Worm (Caenorhabditis elegans) whole organism, L3 larva: ENCODE data around the gene T21C12.4.

Experiments used
- egl-5 ChIP-seq: fragments of 150-350 bp; optimal IDR thresholded peaks from 2 replicates; lab custom pipeline; 2017; ENCODE audit warnings: missing biosample characterization, missing genetic modification reagents, missing genetic modification characterization, inconsistent platforms
- fos-1 ChIP-seq: fragments of 150-350 bp; optimal IDR thresholded peaks from 2 replicates; lab custom pipeline; 2014; ENCODE audit warnings: missing biosample characterization, missing genetic modification characterization
- lin-15B ChIP-seq: fragments of 150-350 bp; optimal IDR thresholded peaks from 2 replicates; lab custom pipeline; 2014; ENCODE audit warnings: missing biosample characterization, missing genetic modification characterization
- unc-39 ChIP-seq: sonication (generic microtip); optimal IDR thresholded peaks from 4 replicates; lab custom pipeline; 2017; ENCODE audit warnings: missing biosample characterization, missing genetic modification characterization
- ztf-4 ChIP-seq: fragments of 150-350 bp; optimal IDR thresholded peaks from 2 replicates; lab custom pipeline; 2014; ENCODE audit warnings: missing biosample characterization, missing genetic modification characterization

ce11 chrIII:10592074-10592473 lies 34.3 kb upstream of the T21C12.4 start:
- TF ChIP-seq fos-1 (tag; lab: Kevin White, UChicago), result no peak
- TF ChIP-seq ztf-4 (tag; lab: Kevin White, UChicago), result no peak
- TF ChIP-seq unc-39 (tag; lab: Kevin White, UChicago), result no peak
- TF ChIP-seq egl-5 (tag; lab: Kevin White, UChicago), result no peak
- no peak for TF ChIP-seq lin-15B (tag; lab: Kevin White, UChicago)
